Fruit fly (Drosophila melanogaster) ovary, adult (tissue): Measurements from ENCODE around the gene CG14210.
A peak's percentile ranks its signal among the peaks of the same experiment; 100 is the strongest.

Experiments used
- CG17801 ChIP-seq: fragments of 200-800 bp; optimal IDR thresholded peaks from 2 replicates; lab custom pipeline; 2019; ENCODE audit warnings: missing biosample characterization, mild to moderate bottlenecking, missing genetic modification characterization, moderate library complexity; ENCODE audit not compliant: partially characterized antibody

CG14210 gene

DNA sequence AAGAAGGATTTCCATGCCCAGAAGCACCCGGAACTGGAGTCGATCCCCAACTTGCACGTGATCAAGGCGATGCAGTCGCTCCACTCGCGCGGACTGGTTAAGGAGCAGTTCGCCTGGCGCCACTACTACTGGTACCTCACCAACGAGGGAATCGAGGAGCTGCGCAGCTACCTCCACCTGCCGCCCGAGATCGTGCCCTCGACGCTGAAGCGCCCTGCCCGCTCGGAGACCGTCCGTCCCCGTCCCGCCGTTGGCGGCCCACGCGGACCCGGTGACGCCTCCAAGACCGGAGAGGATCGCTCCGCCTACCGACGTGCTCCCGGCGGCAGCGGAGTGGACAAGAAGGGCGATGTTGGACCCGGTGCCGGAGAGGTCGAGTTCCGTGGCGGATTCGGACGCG is 17.5 kb upstream of the CG14210 start:
- no peak for TF ChIP-seq CG17801

dm6 chrX:19601644-19602043 is 14.4 kb upstream of the CG14210 start, which contains the start of gene CG14220:
TSS of gene CG14220 (minus strand) at chrX:19601851.
- TF ChIP-seq CG17801 = peak; percentile 69

DNA sequence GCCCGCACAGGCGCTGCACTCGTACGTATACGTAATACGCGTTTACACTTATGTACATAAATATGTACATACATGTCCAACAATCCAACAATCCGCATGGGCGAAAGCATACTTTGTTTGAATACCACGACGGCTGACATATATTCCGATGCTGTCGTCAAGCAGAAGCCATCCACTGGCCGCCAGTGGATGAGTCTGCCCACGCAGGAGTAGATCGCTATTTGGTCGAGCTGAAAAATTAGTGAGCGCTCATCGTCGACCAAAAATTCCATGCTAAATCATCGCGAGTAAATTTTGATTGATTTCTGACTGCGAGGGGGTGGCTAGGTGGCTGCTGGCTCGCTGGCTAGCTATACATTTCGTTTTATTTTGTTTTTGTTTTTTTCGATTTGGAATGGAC is 13.5 kb upstream of the CG14210 start:
- TF ChIP-seq CG17801 = no peak

- TF ChIP-seq CG17801 = no peak
These were observed 12.0 kb upstream of the CG14210 start for dm6 chrX:19603953-19604352.

dm6 chrX:19604997-19605396 is 11.0 kb upstream of the CG14210 start, which contains the start of gene CG14207:
TSS of gene CG14207 (plus strand) at chrX:19605199.
- no peak for TF ChIP-seq CG17801

dm6 chrX:19605915-19606314 is 10.1 kb upstream of the CG14210 start:
- no peak for TF ChIP-seq CG17801

dm6 chrX:19606558-19606957 is 9.4 kb upstream of the CG14210 start:
- TF ChIP-seq CG17801 = no peak

DNA sequence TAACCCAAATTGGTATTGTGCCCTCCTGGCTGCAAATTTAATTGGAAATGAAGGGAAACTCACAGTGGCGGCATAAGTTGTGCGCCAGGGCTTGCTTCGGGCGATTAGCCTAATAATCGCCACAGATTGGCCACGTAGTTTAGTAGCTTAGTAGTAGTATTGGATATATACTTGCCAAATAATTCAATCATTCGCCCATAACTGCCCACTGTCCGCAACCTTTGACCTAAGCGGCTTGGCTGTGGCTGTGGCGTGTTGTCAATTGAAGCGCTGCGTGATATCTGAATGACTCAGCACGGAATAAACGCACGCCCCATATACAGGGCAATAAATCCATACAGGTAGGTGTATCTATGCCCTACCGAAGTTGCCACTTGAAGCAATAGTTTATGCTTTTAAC is 9.0 kb upstream of the CG14210 start:
- no peak for TF ChIP-seq CG17801

- no peak for TF ChIP-seq CG17801
These were observed 7.9 kb upstream of the CG14210 start for dm6 chrX:19608042-19608609.

- TF ChIP-seq CG17801 = no peak
These were observed 4.8 kb upstream of the CG14210 start, which contains the start of the genes Shawn and Tyler for dm6 chrX:19611226-19611625. TSS of gene Shawn (plus strand) at chrX:19611526. TSS of gene Tyler (plus strand) at chrX:19611526.

dm6 chrX:19613473-19613872 is 2.5 kb upstream of the CG14210 start:
- peak; percentile 85 for TF ChIP-seq CG17801

DNA sequence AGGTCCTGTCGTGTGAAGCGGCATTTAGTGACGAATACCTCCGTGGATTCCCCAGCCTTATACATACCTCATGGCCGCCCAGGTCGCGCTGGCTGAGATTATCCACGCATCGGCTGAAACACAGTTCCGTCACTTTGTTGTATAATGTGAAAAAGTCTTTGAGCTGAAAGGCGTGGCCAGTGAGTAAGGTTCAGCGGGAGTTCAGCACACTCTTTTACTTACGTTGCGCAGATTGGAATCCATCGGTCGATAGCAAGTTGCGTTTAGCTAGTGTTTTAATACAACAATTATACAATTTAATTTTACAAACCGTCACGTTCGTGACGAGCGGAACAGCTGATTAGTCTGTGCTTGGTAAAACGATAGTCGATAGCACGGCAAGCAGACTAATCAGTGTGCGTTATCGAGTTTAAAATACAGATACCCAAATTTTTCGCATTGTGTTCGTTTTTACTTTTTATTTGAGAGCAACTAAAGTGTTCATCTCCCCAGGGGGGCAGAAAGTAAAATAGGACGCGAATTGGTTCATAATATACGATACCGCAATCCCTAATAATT is 2.3 kb downstream of the CG14210 start, which contains the start of the genes Pstk and Tim9b:
Pstk (minus strand) TSS at position 355 of the 558 bp plus-strand sequence.
Tim9b (minus strand) TSS at position 355 of the 558 bp plus-strand sequence.
- TF ChIP-seq CG17801 = no peak

DNA sequence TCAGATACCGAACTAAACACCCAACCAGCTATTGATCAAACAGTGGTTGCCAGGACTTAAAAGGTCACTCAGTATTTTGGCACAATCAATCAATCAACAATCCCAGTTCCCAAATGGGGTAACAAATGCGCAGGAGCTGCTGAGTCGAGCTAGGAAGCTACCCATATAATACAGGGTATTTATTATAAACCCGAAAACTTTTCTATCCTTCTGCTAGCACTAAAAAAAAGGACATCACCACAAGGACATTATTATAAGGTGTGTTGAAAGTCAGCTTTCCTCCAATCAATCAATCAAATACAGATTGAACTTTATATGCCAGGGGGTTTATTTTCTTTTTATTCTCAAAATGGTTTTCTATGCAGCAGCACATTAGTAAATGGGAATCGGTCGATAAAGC is 5.1 kb downstream of the CG14210 start, which contains the start of gene CG14221:
CG14221 (minus strand) TSS at position 101 of the 400 bp plus-strand sequence.
- TF ChIP-seq CG17801 = no peak

DNA sequence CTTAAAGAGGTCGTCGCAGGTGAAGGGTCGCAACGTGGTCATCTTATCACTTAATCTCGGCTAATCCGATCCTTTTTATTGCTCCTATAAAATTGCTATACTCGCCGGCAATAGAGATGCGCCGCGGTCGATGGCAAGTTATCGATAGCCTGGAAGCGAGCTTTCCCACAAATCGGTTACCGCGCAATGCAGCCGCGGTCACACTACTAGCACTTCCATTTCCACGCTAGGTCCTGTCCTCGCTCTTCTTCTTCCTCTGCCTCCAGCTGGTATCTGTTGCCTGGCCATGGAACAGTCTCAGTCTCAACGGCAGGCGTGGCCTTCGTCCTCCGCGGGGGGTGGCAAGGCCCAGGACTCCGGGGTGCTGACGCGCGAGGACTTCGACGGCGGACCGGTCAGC is 6.9 kb downstream of the CG14210 start, which contains the start of the genes Naa20A and MKP-4:
Naa20A (minus strand) TSS at position 151 of the 400 bp plus-strand sequence.
MKP-4 (plus strand) TSS at position 191 of the 400 bp plus-strand sequence.
- no peak for TF ChIP-seq CG17801

- TF ChIP-seq CG17801 = no peak
These were observed 9.4 kb downstream of the CG14210 start, which contains the start of gene CG14212 for dm6 chrX:19625405-19625804. TSS of gene CG14212 (plus strand) at chrX:19625705.

dm6 chrX:19631365-19631832 is 15.4 kb downstream of the CG14210 start:
- peak; percentile 35 for TF ChIP-seq CG17801

dm6 chrX:19637002-19637420 is 21.0 kb downstream of the CG14210 start:
- no peak for TF ChIP-seq CG17801
